Worm (Caenorhabditis elegans) whole organism, L2 larva: ENCODE results near the gene fbxl-3.

Experiments
- R02D3.7 ChIP-seq: fragments of 150-350 bp; optimal IDR thresholded peaks from 2 replicates; lab custom pipeline; 2014; ENCODE audit warnings: missing biosample characterization, missing genetic modification characterization
- alr-1 ChIP-seq: fragments of 150-350 bp; optimal IDR thresholded peaks from 2 replicates; lab custom pipeline; 2014; ENCODE audit warnings: missing biosample characterization, missing genetic modification characterization
- ama-1 ChIP-seq: fragments of 150-350 bp; optimal IDR thresholded peaks from 2 replicates; lab custom pipeline; 2018; ENCODE audit warnings: inconsistent platforms
- elt-3 ChIP-seq: sonication (generic microtip); optimal IDR thresholded peaks from 2 replicates; lab custom pipeline; 2017; ENCODE audit warnings: missing biosample characterization, missing genetic modification characterization
- fos-1 ChIP-seq: fragments of 150-350 bp; optimal IDR thresholded peaks from 2 replicates; lab custom pipeline; 2014; ENCODE audit warnings: missing biosample characterization, missing genetic modification characterization
- lin-13 ChIP-seq: fragments of 150-350 bp; optimal IDR thresholded peaks from 2 replicates; lab custom pipeline; 2014; ENCODE audit warnings: missing biosample characterization, missing genetic modification reagents, missing genetic modification characterization
- nhr-237 ChIP-seq: fragments of 150-350 bp; optimal IDR thresholded peaks from 2 replicates; lab custom pipeline; 2014; ENCODE audit warnings: missing biosample characterization, missing genetic modification characterization
- unc-39 ChIP-seq: fragments of 150-350 bp; optimal IDR thresholded peaks from 2 replicates; lab custom pipeline; 2014; ENCODE audit warnings: missing biosample characterization, missing genetic modification characterization
- unc-55 ChIP-seq: fragments of 150-350 bp; sonication (generic microtip); optimal IDR thresholded peaks from 3 replicates; lab custom pipeline; 2014; ENCODE audit warnings: missing biosample characterization, missing genetic modification reagents, missing genetic modification characterization
- unc-62 ChIP-seq: fragments of 150-350 bp; optimal IDR thresholded peaks from 2 replicates; lab custom pipeline; 2014; ENCODE audit warnings: missing biosample characterization, missing genetic modification reagents, missing genetic modification characterization

DNA sequence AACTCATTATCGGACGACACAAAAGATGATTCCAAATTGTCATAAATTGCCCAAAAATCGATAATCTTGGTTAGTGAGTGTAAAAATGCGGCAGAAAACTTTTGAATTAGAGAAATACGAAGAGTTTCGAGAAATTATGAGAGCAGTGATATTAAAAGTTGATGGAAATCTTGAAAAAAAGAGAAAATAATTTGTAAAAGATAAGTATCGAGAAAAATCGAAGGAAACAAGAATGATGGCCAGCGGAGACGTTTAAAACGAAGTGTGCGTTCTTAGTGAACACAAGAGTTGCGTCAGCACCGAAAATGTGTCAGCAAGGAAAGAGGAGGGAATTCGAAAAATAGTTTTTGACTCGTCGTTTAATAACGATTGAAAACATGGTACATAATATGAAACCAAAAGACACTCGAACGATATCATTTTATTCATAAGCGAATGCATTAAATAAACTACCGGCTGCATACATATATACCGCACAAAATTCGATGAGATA lies 8.8 kb downstream of the fbxl-3 start, which contains the start of gene ndx-6:
- TF ChIP-seq elt-3 = no peak
- TF ChIP-seq lin-13 (GFP tag; lab: Kevin White, UChicago) = peak; percentile 83
- TF ChIP-seq alr-1 = no peak
- TF ChIP-seq ama-1 (lab: Kevin White, UChicago) = peak; percentile 62
- TF ChIP-seq nhr-237 = no peak
- TF ChIP-seq unc-62 = no peak
- TF ChIP-seq unc-39 (tag; lab: Kevin White, UChicago) = no peak
- TF ChIP-seq R02D3.7 (tag; lab: Kevin White, UChicago) = peak; percentile 40
- peak; percentile 95 for TF ChIP-seq unc-55 (GFP tag; lab: Kevin White, UChicago)
- TF ChIP-seq fos-1 (tag; lab: Kevin White, UChicago) = peak; percentile 85
